Worm (Caenorhabditis elegans): ENCODE results near the gene Y43B11AR.3.

Y43B11AR.3 gene

ce11 chrIV:7039476-7040261 lies 43.8 kb downstream of the Y43B11AR.3 start, which contains the start of the genes cogc-2 and klp-18 (continued):
- TF ChIP-seq odd-2 (tag; optimal IDR thresholded peaks at IDR 0.05) (peak; percentile 16), C08G9.2 (tag; optimal IDR thresholded peaks at IDR 0.05) (peak; percentile 21), lin-11 (tag; optimal IDR thresholded peaks at IDR 0.05) (peak; percentile 29), sdc-2 (tag; optimal IDR thresholded peaks at IDR 0.05) (peak; percentile 45), ets-4 (tag; optimal IDR thresholded peaks at IDR 0.05) (peak; percentile 24), fax-1 (tag; optimal IDR thresholded peaks at IDR 0.05) (peak; percentile 46), madf-2 (tag; optimal IDR thresholded peaks at IDR 0.05) (peak; percentile 30), nfya-1 (tag; optimal IDR thresholded peaks at IDR 0.05) (peak; percentile 76), zip-5 (tag; optimal IDR thresholded peaks at IDR 0.05) (peak; percentile 18), Y22D7AL.16 (tag; optimal IDR thresholded peaks at IDR 0.05) (peak; percentile 22), ceh-18 (tag; optimal IDR thresholded peaks at IDR 0.05) (peak; percentile 45), fkh-6 (tag; optimal IDR thresholded peaks at IDR 0.05) (peak; percentile 36), ceh-19 (GFP tag; optimal IDR thresholded peaks at IDR 0.05) (no peak), rnt-1 (tag; optimal IDR thresholded peaks at IDR 0.05) (peak; percentile 8), pha-2 (tag; optimal IDR thresholded peaks at IDR 0.05) (peak; percentile 52), ceh-48 (tag; optimal IDR thresholded peaks at IDR 0.05) (peak; percentile 20), ceh-22 (tag; optimal IDR thresholded peaks at IDR 0.05) (no peak), sox-4 (tag; optimal IDR thresholded peaks at IDR 0.05) (peak; percentile 67), C38D4.7 (GFP tag; optimal IDR thresholded peaks at IDR 0.05) (peak; percentile 24), ceh-6 (GFP tag; optimal IDR thresholded peaks at IDR 0.05) (peak; percentile 45), tbx-7 (tag; optimal IDR thresholded peaks at IDR 0.05) (peak; percentile 11), hlh-8 (tag; optimal IDR thresholded peaks at IDR 0.05) (peak; percentile 44), ceh-14 (tag; optimal IDR thresholded peaks at IDR 0.05) (peak; percentile 62), ama-1 (optimal IDR thresholded peaks at IDR 0.05) (no peak), ceh-30 (tag; optimal IDR thresholded peaks at IDR 0.05) (no peak), pax-1 (tag; optimal IDR thresholded peaks at IDR 0.05) (peak; percentile 46), F13H6.1 (tag; optimal IDR thresholded peaks at IDR 0.05) (no peak), pha-4 (tag; optimal IDR thresholded peaks at IDR 0.05) (no peak), unc-3 (GFP tag; conservative IDR thresholded peaks at IDR 0.05) (no peak), unc-3 (tag; optimal IDR thresholded peaks at IDR 0.05) (peak; percentile 45), ztf-16 (tag; optimal IDR thresholded peaks at IDR 0.05) (peak; percentile 58), fkh-10 (GFP tag; optimal IDR thresholded peaks at IDR 0.05) (peak; percentile 4), ceh-9 (tag; optimal IDR thresholded peaks at IDR 0.05) (no peak), ceh-45 (GFP tag; IDR thresholded peaks at IDR 0.05) (0 out of 2 replicates have a peak, but pooled peaks have one; percentile 15), hlh-15 (tag; optimal IDR thresholded peaks at IDR 0.05) (no peak), ceh-2 (tag; optimal IDR thresholded peaks at IDR 0.05) (peak; percentile 77), unc-55 (GFP tag; optimal IDR thresholded peaks at IDR 0.05) (no peak), unc-42 (tag; optimal IDR thresholded peaks at IDR 0.05) (peak; percentile 45), syd-9 (tag; optimal IDR thresholded peaks at IDR 0.05) (no peak), T23F11.4 (GFP tag; optimal IDR thresholded peaks at IDR 0.05) (no peak), eyg-1 (tag; optimal IDR thresholded peaks at IDR 0.05) (no peak), gmeb-2 (tag; optimal IDR thresholded peaks at IDR 0.05) (peak; percentile 72), K09A11.1 (tag; optimal IDR thresholded peaks at IDR 0.05; ENCODE audit: insufficient read depth) (peak; percentile 53), npax-4 (tag; optimal IDR thresholded peaks at IDR 0.05) (peak; percentile 19), pat-9 (tag; optimal IDR thresholded peaks at IDR 0.05) (peak; percentile 9), ceh-34 (tag; optimal IDR thresholded peaks at IDR 0.05) (peak; percentile 44), hlh-13 (GFP tag; optimal IDR thresholded peaks at IDR 0.05) (no peak), K02D7.2 (tag; optimal IDR thresholded peaks at IDR 0.05) (no peak), mec-3 (tag; optimal IDR thresholded peaks at IDR 0.05; ENCODE audit: borderline replicate concordance) (no peak), dve-1 (tag; optimal IDR thresholded peaks at IDR 0.05) (no peak), ahr-1 (tag; optimal IDR thresholded peaks at IDR 0.05) (peak; percentile 47)
